Worm (Caenorhabditis elegans) whole organism, L4 larva: ENCODE results near the gene pcn-1.
A peak's percentile ranks its signal among the peaks of the same experiment; 100 is the strongest.

ENCODE experiments used
- F37D6.2 ChIP-seq: sonication (generic microtip); optimal IDR thresholded peaks from 2 replicates; lab custom pipeline; 2016; ENCODE audit warnings: mild to moderate bottlenecking, missing genetic modification characterization, missing compliant biosample characterization
- T20F7.1 ChIP-seq: fragments of 200-800 bp; sonication (Bioruptor generic); optimal IDR thresholded peaks from 2 replicates; lab custom pipeline; 2018; ENCODE audit warnings: mild to moderate bottlenecking, missing genetic modification characterization, missing compliant biosample characterization
- Y48G9A.11 ChIP-seq: fragments of 200-800 bp; sonication (Bioruptor generic); IDR thresholded peaks from 2 replicates; pipeline ENCODE4 v1.3.6; 2022; ENCODE audit warnings: missing genetic modification reagents, missing genetic modification characterization, missing compliant biosample characterization
- Y5F2A.4 ChIP-seq: fragments of 200-800 bp; sonication (Bioruptor generic); optimal IDR thresholded peaks from 2 replicates; lab custom pipeline; 2018; ENCODE audit warnings: mild to moderate bottlenecking, missing genetic modification characterization, missing compliant biosample characterization
- ZK337.2 ChIP-seq: fragments of 200-800 bp; sonication (Bioruptor generic); IDR thresholded peaks from 2 replicates; pipeline ENCODE4 v1.3.6; 2022; ENCODE audit warnings: missing genetic modification reagents, missing genetic modification characterization, missing compliant biosample characterization
- aha-1 ChIP-seq: fragments of 150-350 bp; peaks from one replicate; lab custom pipeline; 2014; ENCODE audit warnings: missing biosample characterization, missing genetic modification characterization
- ceh-20 ChIP-seq: fragments of 200-800 bp; sonication (Bioruptor generic); IDR thresholded peaks from 2 replicates; pipeline ENCODE4 v1.3.6; 2022; ENCODE audit warnings: missing genetic modification reagents, missing genetic modification characterization, missing compliant biosample characterization
- ceh-44 ChIP-seq: fragments of 200-800 bp; sonication (Bioruptor generic); IDR thresholded peaks from 2 replicates; pipeline ENCODE4 v1.3.6; 2022; ENCODE audit warnings: missing genetic modification reagents, missing genetic modification characterization, missing compliant biosample characterization
- ceh-62 ChIP-seq: sonication (generic microtip); optimal IDR thresholded peaks from 2 replicates; lab custom pipeline; 2017; ENCODE audit warnings: missing biosample characterization, missing genetic modification characterization
- daf-16 ChIP-seq, 3 experiments: sonication (generic microtip); optimal IDR thresholded peaks; 2 replicates each; lab custom pipeline; 2016 to 2017; ENCODE audit warnings: missing genetic modification characterization in 3 of 3, missing genetic modification reagents in 3 of 3, mild to moderate bottlenecking in 2 of 3, missing compliant biosample characterization in 2 of 3, missing biosample characterization in 1 of 3, moderate library complexity in 1 of 3
- daf-8 ChIP-seq: fragments of 200-800 bp; sonication (Bioruptor generic); IDR thresholded peaks from 2 replicates; pipeline ENCODE4 v1.3.6; 2022; ENCODE audit warnings: missing genetic modification characterization, missing compliant biosample characterization
- dmd-6 ChIP-seq: fragments of 200-800 bp; sonication (Bioruptor generic); IDR thresholded peaks from 2 replicates; pipeline ENCODE4 v1.3.6; 2022; ENCODE audit warnings: missing genetic modification reagents, missing genetic modification characterization, missing compliant biosample characterization
- dmd-9 ChIP-seq: fragments of 200-800 bp; sonication (Bioruptor generic); IDR thresholded peaks from 2 replicates; pipeline ENCODE4 v1.3.6; 2022; ENCODE audit warnings: missing genetic modification reagents, missing genetic modification characterization, missing compliant biosample characterization
- dpl-1 ChIP-seq: fragments of 150-350 bp; optimal IDR thresholded peaks from 2 replicates; lab custom pipeline; 2014; ENCODE audit warnings: missing biosample characterization, missing genetic modification reagents, missing genetic modification characterization
- dve-1 ChIP-seq: sonication (generic microtip); optimal IDR thresholded peaks from 2 replicates; lab custom pipeline; 2017; ENCODE audit warnings: antibody characterized with exemption, mild to moderate bottlenecking, missing genetic modification characterization, missing compliant biosample characterization; ENCODE audit not compliant: insufficient read depth
- egl-27 ChIP-seq: sonication (generic microtip); optimal IDR thresholded peaks from 3 replicates; lab custom pipeline; 2017; ENCODE audit warnings: missing biosample characterization, missing genetic modification reagents, missing genetic modification characterization
- fos-1 ChIP-seq: fragments of 150-350 bp; optimal IDR thresholded peaks from 2 replicates; lab custom pipeline; 2014; ENCODE audit warnings: missing biosample characterization, missing genetic modification characterization
- hif-1 ChIP-seq, 2 experiments: sonication (generic microtip); optimal IDR thresholded peaks; 2 replicates each; lab custom pipeline; 2016 to 2017; ENCODE audit warnings: missing compliant biosample characterization in 2 of 2, missing genetic modification characterization in 2 of 2, missing genetic modification reagents in 2 of 2, missing genotype in 2 of 2, mild to moderate bottlenecking in 1 of 2
- hlh-11 ChIP-seq: fragments of 200-800 bp; sonication (Bioruptor generic); optimal IDR thresholded peaks from 2 replicates; lab custom pipeline; 2018; ENCODE audit warnings: mild to moderate bottlenecking, missing genetic modification characterization, missing compliant biosample characterization
- lin-1 ChIP-seq: fragments of 200-800 bp; sonication (Bioruptor generic); IDR thresholded peaks from 2 replicates; pipeline ENCODE4 v1.3.6; 2022; ENCODE audit warnings: missing genetic modification reagents, missing genetic modification characterization, missing compliant biosample characterization
- lin-13 ChIP-seq: fragments of 150-350 bp; optimal IDR thresholded peaks from 2 replicates; lab custom pipeline; 2014; ENCODE audit warnings: missing biosample characterization, missing genetic modification reagents, missing genetic modification characterization
- lin-38 ChIP-seq: fragments of 200-800 bp; sonication (Bioruptor generic); IDR thresholded peaks from 2 replicates; pipeline ENCODE4 v1.3.6; 2022; ENCODE audit warnings: missing genetic modification reagents, missing genetic modification characterization, missing compliant biosample characterization
- lin-39 ChIP-seq: fragments of 150-350 bp; optimal IDR thresholded peaks from 2 replicates; lab custom pipeline; 2014; ENCODE audit warnings: missing biosample characterization, missing genetic modification reagents, missing genetic modification characterization
- lsy-2 ChIP-seq, 2 experiments: fragments of 150-350 bp in 1 of 2; sonication (generic microtip) in 1 of 2; optimal IDR thresholded peaks; 2 replicates each; lab custom pipeline; 2014 to 2017; ENCODE audit warnings: missing biosample characterization in 2 of 2, missing genetic modification characterization in 2 of 2
- mdl-1 ChIP-seq, 2 experiments: fragments of 150-350 bp in 1 of 2; sonication (generic microtip) in 1 of 2; optimal IDR thresholded peaks; 2 replicates each; lab custom pipeline; 2014 to 2017; ENCODE audit warnings: missing biosample characterization in 2 of 2, missing genetic modification characterization in 2 of 2
- mdt-29 ChIP-seq: fragments of 200-800 bp; sonication (Bioruptor generic); IDR thresholded peaks from 2 replicates; pipeline ENCODE4 v1.3.6; 2022; ENCODE audit warnings: missing genetic modification reagents, missing genetic modification characterization, missing compliant biosample characterization
- mep-1 ChIP-seq: fragments of 150-350 bp; sonication (generic microtip); optimal IDR thresholded peaks from 3 replicates; lab custom pipeline; 2014; ENCODE audit warnings: missing biosample characterization, missing genetic modification characterization
- mes-2 ChIP-seq: sonication (generic microtip); optimal IDR thresholded peaks from 2 replicates; lab custom pipeline; 2016; ENCODE audit warnings: missing genotype, mild to moderate bottlenecking, missing genetic modification characterization, missing compliant biosample characterization; ENCODE audit not compliant: poor library complexity, severe bottlenecking
- nhr-102 ChIP-seq: sonication (generic microtip); optimal IDR thresholded peaks from 2 replicates; lab custom pipeline; 2016; ENCODE audit warnings: mild to moderate bottlenecking, missing genetic modification characterization, moderate library complexity, missing compliant biosample characterization
- nhr-11 ChIP-seq: fragments of 150-350 bp; optimal IDR thresholded peaks from 2 replicates; lab custom pipeline; 2014; ENCODE audit warnings: missing biosample characterization, missing genetic modification characterization
- nhr-111 ChIP-seq: fragments of 200-800 bp; sonication (Bioruptor generic); optimal IDR thresholded peaks from 2 replicates; lab custom pipeline; 2018; ENCODE audit warnings: mild to moderate bottlenecking, missing genetic modification characterization, missing compliant biosample characterization
- nhr-25 ChIP-seq: sonication (generic microtip); optimal IDR thresholded peaks from 2 replicates; lab custom pipeline; 2017; ENCODE audit warnings: missing genetic modification characterization, mild to moderate bottlenecking, missing compliant biosample characterization, antibody characterized with exemption, moderate library complexity, borderline replicate concordance; ENCODE audit not compliant: insufficient read depth
- nhr-28 ChIP-seq: fragments of 150-350 bp; optimal IDR thresholded peaks from 2 replicates; lab custom pipeline; 2014; ENCODE audit warnings: missing biosample characterization, missing genetic modification characterization
- nhr-76 ChIP-seq: fragments of 150-350 bp; optimal IDR thresholded peaks from 2 replicates; lab custom pipeline; 2014; ENCODE audit warnings: missing biosample characterization, missing genetic modification characterization
- php-3 ChIP-seq: fragments of 200-800 bp; sonication (Bioruptor generic); IDR thresholded peaks from 2 replicates; pipeline ENCODE4 v1.3.6; 2022; ENCODE audit warnings: missing genetic modification reagents, missing genetic modification characterization, missing compliant biosample characterization
- pqm-1 ChIP-seq: sonication (generic microtip); optimal IDR thresholded peaks from 2 replicates; lab custom pipeline; 2017; ENCODE audit warnings: missing biosample characterization, missing genetic modification characterization
- saeg-2 ChIP-seq: fragments of 200-800 bp; sonication (Bioruptor generic); IDR thresholded peaks from 2 replicates; pipeline ENCODE4 v1.3.6; 2022; ENCODE audit warnings: missing genetic modification reagents, missing genetic modification characterization, missing compliant biosample characterization
- snpc-4 ChIP-seq: fragments of 150-350 bp; optimal IDR thresholded peaks from 2 replicates; lab custom pipeline; 2014; ENCODE audit warnings: missing biosample characterization, missing genetic modification characterization
- unc-39 ChIP-seq: sonication (generic microtip); optimal IDR thresholded peaks from 2 replicates; lab custom pipeline; 2017; ENCODE audit warnings: missing biosample characterization, missing genetic modification characterization
- unc-62 ChIP-seq, 3 experiments: fragments of 150-350 bp in 1 of 3; sonication (generic microtip); optimal IDR thresholded peaks in 2 of 3; peaks in 1 of 3; 1 replicate in 1 of 3; 2 replicates in 2 of 3; lab custom pipeline; 2014 to 2017; ENCODE audit warnings: missing biosample characterization in 3 of 3, missing genetic modification characterization in 3 of 3, missing genetic modification reagents in 3 of 3, missing genotype in 1 of 3
- zag-1 ChIP-seq: fragments of 150-350 bp; optimal IDR thresholded peaks from 2 replicates; lab custom pipeline; 2014; ENCODE audit warnings: missing biosample characterization, missing genetic modification characterization
- zfp-2 ChIP-seq: sonication (generic microtip); optimal IDR thresholded peaks from 2 replicates; lab custom pipeline; 2016; ENCODE audit warnings: mild to moderate bottlenecking, missing genetic modification characterization, missing compliant biosample characterization
- zip-11 ChIP-seq: fragments of 200-800 bp; sonication (Bioruptor generic); IDR thresholded peaks from 2 replicates; pipeline ENCODE4 v1.3.6; 2022; ENCODE audit warnings: missing genetic modification characterization, missing compliant biosample characterization
- ztf-7 ChIP-seq: fragments of 150-350 bp; optimal IDR thresholded peaks from 2 replicates; lab custom pipeline; 2014; ENCODE audit warnings: missing biosample characterization, missing genetic modification characterization

The pcn-1 gene

DNA sequence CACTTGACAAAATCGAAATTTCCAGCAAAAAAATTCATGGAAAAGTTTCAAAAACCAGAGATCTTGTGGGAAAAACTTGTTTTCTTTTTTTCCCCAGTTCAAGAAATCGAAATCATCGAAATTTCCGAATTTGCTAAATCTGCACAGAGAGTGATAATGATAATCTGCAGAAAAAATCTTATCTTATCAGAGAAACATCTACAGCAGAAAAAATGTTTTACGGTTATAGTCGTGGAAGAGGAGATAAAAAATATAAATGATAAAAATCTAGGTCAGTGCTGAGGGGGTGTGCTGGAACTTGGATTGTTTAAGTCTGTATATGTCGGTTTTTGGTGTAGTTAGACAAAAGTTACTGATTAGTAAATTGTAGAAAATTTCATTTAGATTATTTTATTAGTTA lies 16.9 kb downstream of the pcn-1 start:
- TF ChIP-seq nhr-28 (tag; lab: Kevin White, UChicago) (peak; percentile 19), ceh-20 (no peak), dmd-6 (GFP tag; lab: Robert Waterston, UW) (peak; percentile 9; the same call in 1 of the 2 replicates), Y48G9A.11 (GFP tag; lab: Robert Waterston, UW) (no peak), daf-16 (GFP tag; optimal IDR thresholded peaks at IDR 0.05; lab: Kevin White, UChicago) (no peak), daf-16 (tag; optimal IDR thresholded peaks at IDR 0.05; lab: Kevin White, UChicago) (peak; percentile 32)

DNA sequence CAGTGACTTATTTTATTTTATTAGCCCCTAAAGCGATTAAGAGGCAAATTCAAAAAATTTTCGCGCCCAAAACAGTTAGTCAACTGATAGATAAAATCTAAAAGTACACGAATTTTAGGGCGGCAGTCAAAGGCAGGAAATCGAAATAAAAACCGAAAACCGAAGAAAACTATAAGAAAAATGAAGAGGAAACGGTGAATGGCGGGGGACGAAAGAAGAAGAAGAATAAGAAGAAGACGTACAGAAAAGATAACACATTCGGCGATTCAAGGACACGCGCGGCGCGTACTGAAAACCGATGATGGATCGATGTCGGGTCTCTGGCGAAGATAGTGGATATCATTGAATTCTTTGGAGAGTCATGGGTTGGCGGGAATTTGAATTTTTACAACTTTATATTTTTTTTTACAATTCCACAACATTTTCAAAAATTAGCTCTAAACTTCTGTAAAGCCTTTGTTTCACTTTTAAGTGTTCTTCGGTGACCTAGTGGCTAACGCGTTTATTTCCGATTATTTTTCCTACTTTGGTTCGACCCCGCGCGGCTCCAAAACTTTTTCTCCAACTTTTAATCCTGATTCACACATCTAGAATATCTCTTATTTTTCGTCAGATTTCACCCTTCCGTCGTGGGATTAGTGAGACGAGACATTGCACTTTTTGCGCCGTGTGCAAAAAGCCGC lies 18.2 kb downstream of the pcn-1 start:
- TF ChIP-seq daf-8 (no peak), dpl-1 (GFP tag; lab: Kevin White, UChicago) (peak; percentile 66), lin-39 (tag; lab: Kevin White, UChicago) (no peak), nhr-25 (no peak), nhr-102 (tag; lab: Kevin White, UChicago) (no peak), mep-1 (no peak), ztf-7 (tag; lab: Kevin White, UChicago) (no peak), ceh-44 (no peak), aha-1 (tag; lab: Kevin White, UChicago) (peak; percentile 90), lin-13 (no peak), unc-62 (GFP tag; optimal IDR thresholded peaks at IDR 0.05 in 1 of 2; lab: Kevin White, UChicago) (peak in 1 of 2 experiments; percentile 94), unc-62 (tag; optimal IDR thresholded peaks at IDR 0.05; lab: Kevin White, UChicago) (no peak), zip-11 (no peak), zag-1 (tag; lab: Kevin White, UChicago) (no peak), Y48G9A.11 (GFP tag; lab: Robert Waterston, UW) (no peak), mdl-1 (tag; optimal IDR thresholded peaks at IDR 0.05; lab: Kevin White, UChicago) (peak in 1 of 2 experiments; percentile 38), lsy-2 (tag; optimal IDR thresholded peaks at IDR 0.05; lab: Kevin White, UChicago) (peak in 1 of 2 experiments; percentile 9), saeg-2 (GFP tag; lab: Robert Waterston, UW) (no peak), egl-27 (tag; lab: Kevin White, UChicago) (no peak), Y5F2A.4 (GFP tag; lab: Kevin White, UChicago) (no peak), nhr-11 (tag; lab: Kevin White, UChicago) (no peak), hlh-11 (tag; lab: Kevin White, UChicago) (peak; percentile 29), snpc-4 (tag; lab: Kevin White, UChicago) (no peak), dmd-9 (GFP tag; lab: Robert Waterston, UW) (no peak), nhr-28 (tag; lab: Kevin White, UChicago) (peak; percentile 60), lin-1 (GFP tag; lab: Robert Waterston, UW) (no peak)

ce11 chrIV:4029288-4029687 lies 20.0 kb downstream of the pcn-1 start:
- TF ChIP-seq lin-1 (GFP tag; lab: Robert Waterston, UW) (no peak), daf-16 (GFP tag; optimal IDR thresholded peaks at IDR 0.05; lab: Kevin White, UChicago) (no peak), daf-16 (tag; optimal IDR thresholded peaks at IDR 0.05; lab: Kevin White, UChicago) (peak; percentile 81), nhr-76 (tag; lab: Kevin White, UChicago) (no peak), ZK337.2 (GFP tag; lab: Robert Waterston, UW) (no peak), nhr-25 (no peak), daf-8 (no peak), F37D6.2 (tag; lab: Kevin White, UChicago) (no peak), nhr-28 (tag; lab: Kevin White, UChicago) (peak; percentile 59), hlh-11 (tag; lab: Kevin White, UChicago) (peak; percentile 65), pqm-1 (peak; percentile 72), fos-1 (tag; lab: Kevin White, UChicago) (no peak), egl-27 (tag; lab: Kevin White, UChicago) (no peak), mdt-29 (GFP tag; lab: Robert Waterston, UW) (no peak), unc-39 (tag; lab: Kevin White, UChicago) (no peak), mep-1 (no peak), mdl-1 (tag; optimal IDR thresholded peaks at IDR 0.05; lab: Kevin White, UChicago) (no peak), hif-1 (tag; optimal IDR thresholded peaks at IDR 0.05; lab: Kevin White, UChicago) (peak in 1 of 2 experiments; percentile 36), mes-2 (tag; lab: Kevin White, UChicago) (peak; percentile 29), php-3 (GFP tag; lab: Robert Waterston, UW) (no peak), nhr-111 (no peak), lin-38 (GFP tag; lab: Robert Waterston, UW) (no peak), T20F7.1 (GFP tag; lab: Kevin White, UChicago) (no peak), dmd-6 (GFP tag; lab: Robert Waterston, UW) (peak; percentile 26; the same call in 1 of the 2 replicates), dve-1 (peak; percentile 57), ceh-62 (tag; lab: Kevin White, UChicago) (no peak), zfp-2 (tag; lab: Kevin White, UChicago) (no peak), saeg-2 (GFP tag; lab: Robert Waterston, UW) (no peak)
